Fruit fly (Drosophila melanogaster) whole organism, pupa: ENCODE data around the gene CG8202.
A peak's percentile ranks its signal among the peaks of the same experiment; 100 is the strongest.

ENCODE experiments used
- CG10348 ChIP-seq: fragments of 200-800 bp; sonication (Bioruptor generic); IDR thresholded peaks from 2 replicates; pipeline ENCODE4 v1.3.6; 2022; ENCODE audit warnings: missing biosample characterization, missing genetic modification characterization
- CG12605 ChIP-seq: fragments of 200-800 bp; sonication (Bioruptor generic); IDR thresholded peaks from 2 replicates; pipeline ENCODE4 v1.3.6; 2022; ENCODE audit warnings: missing biosample characterization, missing genetic modification characterization
- CG13204 ChIP-seq: fragments of 200-800 bp; sonication (Bioruptor generic); optimal IDR thresholded peaks from 2 replicates; lab custom pipeline; 2018; ENCODE audit warnings: missing biosample characterization, mild to moderate bottlenecking, missing genetic modification characterization, moderate library complexity
- CG14655 ChIP-seq: fragments of 200-800 bp; sonication (Bioruptor generic); optimal IDR thresholded peaks from 3 replicates; lab custom pipeline; 2017; ENCODE audit warnings: mild to moderate bottlenecking, missing biosample characterization, missing genetic modification reagents, missing genetic modification characterization
- CG15710 ChIP-seq: fragments of 200-800 bp; sonication (Bioruptor generic); optimal IDR thresholded peaks from 2 replicates; lab custom pipeline; 2018; ENCODE audit warnings: missing biosample characterization, mild to moderate bottlenecking, missing genetic modification characterization, moderate library complexity
- CG17806 ChIP-seq: fragments of 200-800 bp; sonication (Bioruptor generic); optimal IDR thresholded peaks from 2 replicates; lab custom pipeline; 2018; ENCODE audit warnings: missing biosample characterization, mild to moderate bottlenecking, missing genetic modification characterization, moderate library complexity
- CG32121 ChIP-seq: fragments of 200-800 bp; sonication (Bioruptor generic); IDR thresholded peaks from 2 replicates; pipeline ENCODE4 v1.3.6; 2022; ENCODE audit warnings: missing biosample characterization, missing genetic modification characterization
- CG34367 ChIP-seq: fragments of 200-800 bp; sonication (Bioruptor generic); optimal IDR thresholded peaks from 2 replicates; lab custom pipeline; 2018; ENCODE audit warnings: missing biosample characterization, mild to moderate bottlenecking, missing genetic modification characterization
- CG4496 ChIP-seq: fragments of 200-800 bp; sonication (Bioruptor generic); IDR thresholded peaks from 3 replicates; pipeline ENCODE4 v1.3.6; 2022; ENCODE audit warnings: missing biosample characterization, missing genetic modification characterization
- CG8159 ChIP-seq: fragments of 200-800 bp; sonication (Bioruptor generic); optimal IDR thresholded peaks from 3 replicates; lab custom pipeline; 2018; ENCODE audit warnings: missing biosample characterization, mild to moderate bottlenecking, missing genetic modification characterization, moderate library complexity
- CG8301 ChIP-seq: fragments of 200-800 bp; sonication (Bioruptor generic); optimal IDR thresholded peaks from 2 replicates; lab custom pipeline; 2018; ENCODE audit warnings: missing biosample characterization, mild to moderate bottlenecking, missing genetic modification characterization
- CG9948 ChIP-seq: fragments of 200-800 bp; sonication (Bioruptor generic); optimal IDR thresholded peaks from 2 replicates; lab custom pipeline; 2018; ENCODE audit warnings: missing biosample characterization, mild to moderate bottlenecking, missing genetic modification characterization, moderate library complexity
- EcR ChIP-seq: fragments of 200-800 bp; sonication (Bioruptor generic); optimal IDR thresholded peaks from 3 replicates; lab custom pipeline; 2019; ENCODE audit warnings: missing biosample characterization, missing genetic modification characterization, mild to moderate bottlenecking, moderate library complexity, missing genetic modification reagents
- Ets98B ChIP-seq: fragments of 200-800 bp; sonication (Bioruptor generic); IDR thresholded peaks from 2 replicates; pipeline ENCODE4 v1.3.6; 2022; ENCODE audit warnings: missing biosample characterization, missing genetic modification characterization
- Pif1A ChIP-seq: fragments of 200-800 bp; sonication (Bioruptor generic); optimal IDR thresholded peaks from 3 replicates; lab custom pipeline; 2016; ENCODE audit warnings: missing biosample characterization, missing genetic modification characterization
- Pif1B ChIP-seq: fragments of 200-800 bp; sonication (Bioruptor generic); optimal IDR thresholded peaks from 3 replicates; lab custom pipeline; 2016; ENCODE audit warnings: missing biosample characterization, missing genetic modification characterization
- Snoo ChIP-seq: fragments of 200-800 bp; sonication (Bioruptor generic); optimal IDR thresholded peaks from 3 replicates; lab custom pipeline; 2017; ENCODE audit warnings: missing biosample characterization, mild to moderate bottlenecking, missing genetic modification characterization, inconsistent platforms
- fd96Ca ChIP-seq: fragments of 200-800 bp; sonication (Bioruptor generic); IDR thresholded peaks from 3 replicates; pipeline ENCODE4 v1.3.6; 2022; ENCODE audit warnings: missing biosample characterization, missing genetic modification characterization
- gl ChIP-seq: fragments of 200-800 bp; sonication (Bioruptor generic); optimal IDR thresholded peaks from 2 replicates; lab custom pipeline; 2018; ENCODE audit warnings: missing biosample characterization, mild to moderate bottlenecking, missing genetic modification characterization
- rn ChIP-seq: fragments of 200-800 bp; sonication (Bioruptor generic); IDR thresholded peaks from 2 replicates; pipeline ENCODE4 v1.3.6; 2022; ENCODE audit warnings: missing biosample characterization, missing genetic modification characterization

The CG8202 gene

dm6 chr3R:8705323-8706097 is 26.4 kb upstream of the CG8202 start:
- TF ChIP-seq CG12605 (GFP tag; lab: Robert Waterston, UW) (peak; percentile 57; the same call in 1 of the 2 replicates), CG8159 (peak; percentile 53), Pif1A (GFP tag; lab: Kevin White, UChicago) (peak; percentile 33), Pif1B (peak; percentile 13), gl (tag; lab: Kevin White, UChicago) (peak; percentile 78), Snoo (no peak), CG8301 (tag; lab: Kevin White, UChicago) (no peak), CG34367 (tag; lab: Kevin White, UChicago) (peak; percentile 36), CG10348 (no peak), CG14655 (GFP tag; lab: Kevin White, UChicago) (peak; percentile 38), CG13204 (GFP tag; lab: Kevin White, UChicago) (peak; percentile 30)

DNA sequence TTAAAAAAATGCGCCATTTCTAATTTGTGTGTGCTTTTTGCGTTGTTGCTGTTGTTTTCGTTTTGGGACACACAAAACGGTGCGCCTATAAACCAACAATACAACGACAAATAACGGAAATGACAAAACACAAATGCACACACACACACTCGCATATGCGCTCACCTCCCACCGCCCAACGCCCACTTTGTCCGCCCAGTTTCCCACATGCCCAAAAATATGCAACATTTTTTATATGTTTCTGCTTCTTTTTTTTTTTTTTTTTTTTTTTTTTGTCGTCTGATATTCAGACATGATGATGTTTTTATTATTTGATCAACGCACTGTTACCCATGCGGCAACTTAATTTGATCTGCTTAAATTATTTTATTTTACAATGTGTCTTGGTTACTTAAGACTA is 24.7 kb upstream of the CG8202 start:
- TF ChIP-seq rn (GFP tag; lab: Robert Waterston, UW) (no peak), CG8159 (peak; percentile 12)

- no peak for TF ChIP-seq CG34367 (tag; lab: Kevin White, UChicago)
- no peak for TF ChIP-seq CG9948
- TF ChIP-seq CG32121 (GFP tag; lab: Robert Waterston, UW) = peak; percentile 50
- TF ChIP-seq CG8159 = peak; percentile 14
- peak; percentile 95 for TF ChIP-seq EcR (GFP tag; lab: Kevin White, UChicago)
- TF ChIP-seq fd96Ca = peak; percentile 45; the same call in 1 of the 3 replicates
- TF ChIP-seq CG14655 (GFP tag; lab: Kevin White, UChicago) = peak; percentile 19
- peak; percentile 59 for TF ChIP-seq Ets98B
- no peak for TF ChIP-seq Pif1A (GFP tag; lab: Kevin White, UChicago)
- peak; percentile 28; the same call in 1 of the 3 replicates for TF ChIP-seq CG4496 (GFP tag; lab: Robert Waterston, UW)
- TF ChIP-seq CG15710 (tag; lab: Kevin White, UChicago) = no peak
- no peak for TF ChIP-seq gl (tag; lab: Kevin White, UChicago)
These were observed 19.9 kb upstream of the CG8202 start for dm6 chr3R:8711890-8712449.

DNA sequence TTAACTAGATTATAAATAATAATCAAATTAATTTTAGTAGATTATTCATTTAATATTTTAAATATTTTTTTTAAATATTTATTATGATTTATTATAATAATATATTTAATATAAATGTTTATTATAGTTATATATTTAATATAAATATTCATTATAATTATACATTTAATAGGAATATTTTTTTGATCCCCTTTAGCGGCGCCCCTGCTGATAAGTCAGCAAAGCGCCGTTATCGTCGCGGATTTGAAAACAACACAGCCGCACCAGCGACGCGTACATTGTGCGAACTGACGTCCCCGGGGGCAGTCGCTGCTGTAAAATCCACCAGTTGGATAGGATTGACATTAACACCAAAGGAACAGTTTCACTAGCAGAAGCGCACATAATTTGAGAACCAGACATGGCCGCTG is 19.2 kb upstream of the CG8202 start, which contains the start of gene CG8112:
Gene CG8112 (plus strand): TSS at position 212 of the 410 bp plus-strand sequence.
- TF ChIP-seq CG10348 (no peak), CG14655 (GFP tag; lab: Kevin White, UChicago) (no peak), CG4496 (GFP tag; lab: Robert Waterston, UW) (peak; percentile 12; the same call in 1 of the 3 replicates), CG17806 (tag; lab: Kevin White, UChicago) (peak; percentile 5), CG9948 (no peak), CG8159 (peak; percentile 23), CG12605 (GFP tag; lab: Robert Waterston, UW) (0 out of 2 replicates have a peak, but pooled peaks have one; percentile 9), CG15710 (tag; lab: Kevin White, UChicago) (peak; percentile 25), Ets98B (peak; percentile 20; the same call in 1 of the 2 replicates), Pif1A (GFP tag; lab: Kevin White, UChicago) (no peak), EcR (GFP tag; lab: Kevin White, UChicago) (no peak), Pif1B (peak; percentile 38), Snoo (peak; percentile 30)

- TF ChIP-seq rn (GFP tag; lab: Robert Waterston, UW) (no peak), fd96Ca (no peak), CG12605 (GFP tag; lab: Robert Waterston, UW) (peak; percentile 55; the same call in 1 of the 2 replicates)
- TF ChIP-seq, all 21 proteins: peak for 1
These were observed 16.5 kb upstream of the CG8202 start for dm6 chr3R:8715371-8715770.

dm6 chr3R:8715851-8716550 is 15.9 kb upstream of the CG8202 start, which contains the start of gene TMEM216:
TSS of gene TMEM216 (plus strand) at chr3R:8716243.
- TF ChIP-seq CG4496 (GFP tag; lab: Robert Waterston, UW) (0 out of 3 replicates have a peak, but pooled peaks have one; percentile 17), EcR (GFP tag; lab: Kevin White, UChicago) (peak; percentile 2), CG34367 (tag; lab: Kevin White, UChicago) (no peak), gl (tag; lab: Kevin White, UChicago) (peak; percentile 28)

- TF ChIP-seq CG9948 (peak; percentile 30), Pif1B (no peak), CG15710 (tag; lab: Kevin White, UChicago) (peak; percentile 4), CG8301 (tag; lab: Kevin White, UChicago) (peak; percentile 11), rn (GFP tag; lab: Robert Waterston, UW) (no peak), CG10348 (no peak), gl (tag; lab: Kevin White, UChicago) (no peak), EcR (GFP tag; lab: Kevin White, UChicago) (no peak), Snoo (no peak), CG17806 (tag; lab: Kevin White, UChicago) (peak; percentile 19)
These were observed 15.4 kb upstream of the CG8202 start for dm6 chr3R:8716551-8716879.
